Worm (Caenorhabditis elegans) whole organism, L3 larva: Measurements from ENCODE around the gene fkh-7.
A peak's percentile ranks its signal among the peaks of the same experiment; 100 is the strongest.

ENCODE experiments used
- nhr-237 ChIP-seq: fragments of 150-350 bp; optimal IDR thresholded peaks from 2 replicates; lab custom pipeline; 2014; ENCODE audit warnings: missing biosample characterization, missing genetic modification characterization
- nhr-28 ChIP-seq: fragments of 150-350 bp; optimal IDR thresholded peaks from 2 replicates; lab custom pipeline; 2014; ENCODE audit warnings: missing biosample characterization, missing genetic modification characterization
- pha-4 ChIP-seq: fragments of 150-350 bp; optimal IDR thresholded peaks from 2 replicates; lab custom pipeline; 2014; ENCODE audit warnings: missing biosample characterization, missing genetic modification reagents, missing genetic modification characterization
- pqm-1 ChIP-seq: fragments of 150-350 bp; optimal IDR thresholded peaks from 2 replicates; lab custom pipeline; 2017; ENCODE audit warnings: missing biosample characterization, missing genetic modification characterization, inconsistent platforms
- skn-1 ChIP-seq: fragments of 150-350 bp; optimal IDR thresholded peaks from 2 replicates; lab custom pipeline; 2014; ENCODE audit warnings: missing biosample characterization, missing genetic modification characterization
- unc-39 ChIP-seq: sonication (generic microtip); optimal IDR thresholded peaks from 4 replicates; lab custom pipeline; 2017; ENCODE audit warnings: missing biosample characterization, missing genetic modification characterization
- zag-1 ChIP-seq: fragments of 150-350 bp; optimal IDR thresholded peaks from 2 replicates; lab custom pipeline; 2014; ENCODE audit warnings: missing biosample characterization, missing genetic modification characterization

DNA sequence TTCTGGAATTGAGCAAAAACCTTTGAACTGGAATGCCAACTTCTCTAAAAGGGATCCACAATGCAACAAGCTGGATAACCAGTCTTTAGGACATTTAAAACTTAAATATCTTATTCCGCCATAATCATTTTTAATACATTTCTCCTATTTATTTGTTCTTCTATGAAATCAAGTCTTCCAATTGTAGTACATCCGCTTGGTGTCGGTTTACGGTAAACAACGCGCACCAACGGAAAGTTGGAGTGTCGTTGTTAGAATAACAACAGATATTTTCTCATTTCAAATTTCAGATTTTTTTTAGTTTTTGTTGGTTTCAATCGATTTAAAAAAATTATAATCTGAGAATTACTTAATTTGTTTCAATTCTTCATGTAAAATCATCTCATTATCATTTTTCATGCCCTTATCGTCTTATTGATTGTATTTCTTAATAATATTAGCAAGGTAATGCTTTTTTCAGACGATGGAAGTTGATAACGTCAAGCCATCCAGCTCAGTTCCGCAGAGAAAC, 64.6 kb downstream of the fkh-7 start, which contains the start of gene csn-5:
- no peak for TF ChIP-seq zag-1 (tag; lab: Kevin White, UChicago)
- no peak for TF ChIP-seq nhr-28 (tag; lab: Kevin White, UChicago)
- TF ChIP-seq pha-4 (tag; lab: Kevin White, UChicago), result peak; percentile 56
- TF ChIP-seq skn-1 (tag; lab: Kevin White, UChicago), result no peak
- TF ChIP-seq unc-39 (tag; lab: Kevin White, UChicago), result no peak
- TF ChIP-seq nhr-237, result no peak
- TF ChIP-seq pqm-1, result no peak
